Worm (Caenorhabditis elegans) whole organism, L4 larva: ENCODE measurements around the gene F49H12.4.

Experiments
- ZK546.5 ChIP-seq, 2 experiments: sonication (generic microtip); optimal IDR thresholded peaks; 2 replicates each; lab custom pipeline; 2017; ENCODE audit warnings: missing biosample characterization in 2 of 2, missing genetic modification characterization in 2 of 2
- fos-1 ChIP-seq: fragments of 150-350 bp; optimal IDR thresholded peaks from 2 replicates; lab custom pipeline; 2014; ENCODE audit warnings: missing biosample characterization, missing genetic modification characterization
- hlh-30 ChIP-seq: sonication (generic microtip); optimal IDR thresholded peaks from 2 replicates; lab custom pipeline; 2017; ENCODE audit warnings: antibody characterized with exemption, mild to moderate bottlenecking, missing genetic modification characterization, missing compliant biosample characterization; ENCODE audit not compliant: insufficient read depth
- nhr-6 ChIP-seq: fragments of 150-350 bp; optimal IDR thresholded peaks from 2 replicates; lab custom pipeline; 2014; ENCODE audit warnings: missing biosample characterization, missing genetic modification characterization
- nhr-77 ChIP-seq: fragments of 150-350 bp; optimal IDR thresholded peaks from 2 replicates; lab custom pipeline; 2014; ENCODE audit warnings: missing biosample characterization, missing genetic modification characterization
- skn-1 ChIP-seq: fragments of 150-350 bp; optimal IDR thresholded peaks from 2 replicates; lab custom pipeline; 2014; ENCODE audit warnings: missing biosample characterization, missing genetic modification characterization
- snpc-1.2 ChIP-seq: fragments of 200-800 bp; sonication (Bioruptor generic); IDR thresholded peaks from 2 replicates; pipeline ENCODE4 v1.3.6; 2022; ENCODE audit warnings: missing genetic modification reagents, missing genetic modification characterization, missing compliant biosample characterization
- unc-62 ChIP-seq, 3 experiments: fragments of 150-350 bp in 1 of 3; sonication (generic microtip); optimal IDR thresholded peaks in 2 of 3; peaks in 1 of 3; 1 replicate in 1 of 3; 2 replicates in 2 of 3; lab custom pipeline; 2014 to 2017; ENCODE audit warnings: missing biosample characterization in 3 of 3, missing genetic modification characterization in 3 of 3, missing genetic modification reagents in 3 of 3, missing genotype in 1 of 3
- zfp-3 ChIP-seq: fragments of 200-800 bp; sonication (Bioruptor generic); conservative IDR thresholded peaks from 2 replicates; pipeline ENCODE4 v1.3.6; 2022; ENCODE audit warnings: missing genetic modification reagents, missing genetic modification characterization, missing compliant biosample characterization
- zip-11 ChIP-seq: fragments of 200-800 bp; sonication (Bioruptor generic); IDR thresholded peaks from 2 replicates; pipeline ENCODE4 v1.3.6; 2022; ENCODE audit warnings: missing genetic modification characterization, missing compliant biosample characterization

DNA sequence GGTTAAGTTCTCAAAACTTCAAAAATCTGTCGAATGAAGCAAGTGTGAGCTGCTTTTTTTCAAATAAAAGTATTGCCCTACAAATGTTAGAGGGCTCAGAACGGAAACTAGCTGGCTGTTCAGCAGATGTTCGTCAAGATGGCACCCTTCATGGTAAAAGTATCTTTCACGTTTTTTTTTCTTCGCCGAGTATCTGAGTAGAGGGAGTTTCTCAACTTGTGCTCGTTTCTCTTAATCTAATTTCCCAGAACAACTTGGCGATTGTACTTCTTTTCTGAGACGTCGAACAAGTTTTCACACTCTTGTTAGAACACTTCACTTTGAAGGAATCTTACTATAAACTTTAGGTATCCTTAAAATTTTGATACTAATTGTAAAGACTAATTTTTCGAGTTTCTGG is 8.1 kb downstream of the F49H12.4 start:
- TF ChIP-seq unc-62 (GFP tag; optimal IDR thresholded peaks at IDR 0.05 in 1 of 2; lab: Kevin White, UChicago), result no peak
- TF ChIP-seq unc-62 (tag; optimal IDR thresholded peaks at IDR 0.05; lab: Kevin White, UChicago), result no peak
- no peak for TF ChIP-seq snpc-1.2 (GFP tag; lab: Robert Waterston, UW)
- no peak for TF ChIP-seq zip-11 (GFP tag; lab: Robert Waterston, UW)
- TF ChIP-seq hlh-30, result no peak
- TF ChIP-seq nhr-6 (tag; lab: Kevin White, UChicago), result no peak
- TF ChIP-seq zfp-3 (GFP tag; lab: Robert Waterston, UW), result no peak
- no peak for TF ChIP-seq nhr-77 (tag; lab: Kevin White, UChicago)
- TF ChIP-seq ZK546.5 (tag; optimal IDR thresholded peaks at IDR 0.05; lab: Kevin White, UChicago), result no peak
- no peak for TF ChIP-seq fos-1 (tag; lab: Kevin White, UChicago)
- TF ChIP-seq skn-1 (tag; lab: Kevin White, UChicago), result no peak
